Worm (Caenorhabditis elegans) whole organism, mixed stage, embryonic: ENCODE results near the gene fipr-3.

Experiments
- mep-1 ChIP-seq: fragments of 150-350 bp; optimal IDR thresholded peaks from 2 replicates; lab custom pipeline; 2017; ENCODE audit warnings: missing biosample characterization, missing genetic modification reagents, missing genetic modification characterization, inconsistent platforms
- ztf-11 ChIP-seq: fragments of 150-350 bp; optimal IDR thresholded peaks from 2 replicates; lab custom pipeline; 2014; ENCODE audit warnings: missing biosample characterization, missing genetic modification characterization

- TF ChIP-seq ztf-11 (tag; lab: Kevin White, UChicago) = no peak
- no peak for TF ChIP-seq mep-1 (tag; lab: Kevin White, UChicago)
Measured at ce11 chrX:14470687-14471086, 47.5 kb downstream of the fipr-3 start, which contains the start of gene M163.10.
